Fruit fly (Drosophila melanogaster): ENCODE results near the gene jp.

dm6 chr2L:9542578-9542977 is 24.0 kb downstream of the jp start, which contains the start of gene Cpr30B:
- TF ChIP-seq D1 (tag; optimal IDR thresholded peaks at IDR 0.05) = no peak
- TF ChIP-seq CG9948 (tag; optimal IDR thresholded peaks at IDR 0.05) = no peak
- no peak for TF ChIP-seq CG12605 (GFP tag; IDR thresholded peaks at IDR 0.05)
- TF ChIP-seq Pif1A (GFP tag; optimal IDR thresholded peaks at IDR 0.05) = no peak
- no peak for TF ChIP-seq CG4496 (GFP tag; IDR thresholded peaks at IDR 0.05)
- no peak for TF ChIP-seq CG32121 (GFP tag; IDR thresholded peaks at IDR 0.05)
- no peak for TF ChIP-seq CG14655 (GFP tag; optimal IDR thresholded peaks at IDR 0.05)
- TF ChIP-seq CG13204 (GFP tag; optimal IDR thresholded peaks at IDR 0.05) = no peak
- TF ChIP-seq rn (GFP tag; IDR thresholded peaks at IDR 0.05) = no peak

All from whole organism, pupa.